Worm (Caenorhabditis elegans) whole organism, dauer: ENCODE measurements around the gene C04E7.5.
"Not testable (repeated sequence)": the region's sequence is repeated elsewhere in the genome, so short reads cannot be mapped to it uniquely, and the experiment has no call there.

Experiments used
- unc-62 ChIP-seq: sonication (generic microtip); optimal IDR thresholded peaks from 2 replicates; lab custom pipeline; 2017; ENCODE audit warnings: missing biosample characterization, missing genetic modification reagents, missing genetic modification characterization

C04E7.5 gene

DNA sequence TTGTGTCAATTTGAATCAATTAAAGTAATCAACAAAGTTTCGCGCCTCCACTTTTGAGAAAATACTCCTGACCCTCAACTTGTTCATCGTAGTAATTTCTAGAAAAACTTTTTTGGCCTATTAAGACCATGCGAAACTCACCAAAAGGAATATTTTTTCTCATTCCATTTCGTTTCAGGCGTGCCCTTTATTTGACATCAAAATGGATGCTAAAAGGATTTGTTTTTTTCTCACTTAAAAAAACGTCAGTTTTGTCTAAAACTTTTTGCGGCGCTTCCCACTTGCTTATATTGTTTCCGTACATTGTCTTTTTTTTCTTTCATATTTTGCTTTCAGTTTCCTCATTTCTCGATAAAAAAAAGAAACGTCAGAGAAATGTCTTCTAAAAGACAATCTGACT lies at the start of gene C04E7.5:
Gene C04E7.5, plus strand, starts transcription at position 301 of the 400 bp plus-strand sequence.
- no peak for TF ChIP-seq unc-62 (GFP tag; lab: Kevin White, UChicago)

DNA sequence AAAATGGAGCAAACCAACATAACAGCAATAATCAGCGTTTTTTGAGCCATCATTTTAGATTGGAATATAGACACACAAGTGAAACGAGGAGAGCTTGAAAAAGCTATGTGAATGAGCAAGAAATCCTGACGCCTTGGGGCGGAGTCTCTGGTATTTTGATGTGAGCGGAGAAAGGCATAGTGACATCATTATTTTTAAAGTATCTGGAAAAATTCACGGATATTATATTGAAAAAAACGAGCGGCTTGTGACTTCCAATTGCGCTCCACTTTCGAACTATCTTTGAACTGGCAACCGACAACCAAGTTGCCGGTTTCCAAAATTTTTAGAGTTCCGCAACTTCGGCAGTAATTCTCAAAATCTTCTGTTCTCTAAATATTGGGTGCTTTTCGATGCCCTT lies 49.4 kb upstream of the C04E7.5 start, which contains the start of gene nlp-64:
Gene nlp-64, minus strand, starts transcription at position 101 of the 400 bp plus-strand sequence.
- no peak for TF ChIP-seq unc-62 (GFP tag; lab: Kevin White, UChicago)

DNA sequence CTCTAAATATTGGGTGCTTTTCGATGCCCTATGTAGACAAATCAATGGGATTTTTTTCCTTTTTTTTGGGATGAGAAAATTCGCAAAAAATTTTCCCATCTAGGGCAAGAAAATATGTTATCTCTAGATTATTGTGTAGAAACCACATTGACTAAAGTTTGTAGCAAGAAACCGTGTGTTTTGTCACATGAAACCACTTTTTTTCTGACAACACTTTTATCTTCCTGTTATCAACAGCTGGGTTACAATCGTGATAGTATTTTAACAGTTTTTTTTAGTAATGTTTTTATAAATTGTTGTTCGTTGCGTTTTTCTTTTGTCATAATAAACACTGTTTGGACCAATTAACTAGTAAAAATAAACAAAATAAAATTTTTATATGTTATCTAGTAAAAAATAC lies 48.3 kb upstream of the C04E7.5 start:
- TF ChIP-seq unc-62 (GFP tag; lab: Kevin White, UChicago) = no peak

DNA sequence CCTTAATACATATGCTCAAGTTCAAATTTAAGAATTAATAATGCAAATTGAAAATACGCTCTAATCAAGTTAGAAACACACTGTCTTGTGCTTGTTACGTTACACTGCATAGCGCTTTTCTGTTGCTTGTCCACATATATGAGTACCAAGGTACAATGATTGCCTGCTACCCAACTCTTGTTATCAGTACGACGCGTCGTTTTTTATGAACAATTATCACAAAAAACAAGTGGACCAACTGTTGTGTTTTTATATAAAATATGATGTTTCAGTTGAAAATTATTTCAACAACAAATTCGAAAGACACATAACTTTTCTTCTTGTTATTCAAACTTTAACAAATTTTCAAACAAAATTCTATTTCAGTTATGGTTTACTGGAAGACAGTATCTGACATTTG lies 47.7 kb upstream of the C04E7.5 start, which contains the start of gene M02E1.4:
Gene M02E1.4, plus strand, starts transcription at position 367 of the 400 bp plus-strand sequence.
- no peak for TF ChIP-seq unc-62 (GFP tag; lab: Kevin White, UChicago)

DNA sequence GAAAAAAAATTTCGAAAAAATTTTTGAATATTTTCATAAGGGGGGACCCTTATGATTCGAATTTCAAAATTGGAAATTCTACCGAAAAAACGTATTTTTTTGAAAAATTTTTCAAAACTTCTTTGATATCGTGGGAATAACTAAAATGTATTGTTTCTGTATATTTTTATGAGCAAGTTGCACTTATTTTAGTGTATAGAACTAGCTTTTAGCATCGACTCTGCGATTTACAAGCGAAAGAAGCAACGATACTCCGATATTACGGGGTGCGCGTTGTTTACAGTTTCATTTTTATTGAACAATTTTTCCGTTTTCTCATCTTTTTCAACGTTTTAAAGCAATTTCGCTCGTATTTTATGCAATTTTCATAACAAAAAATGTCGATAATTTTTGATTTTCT lies 38.4 kb upstream of the C04E7.5 start, which contains the start of gene M02E1.3:
Gene M02E1.3, plus strand, starts transcription at position 301 of the 400 bp plus-strand sequence.
- TF ChIP-seq unc-62 (GFP tag; lab: Kevin White, UChicago) = not testable (repeated sequence)

DNA sequence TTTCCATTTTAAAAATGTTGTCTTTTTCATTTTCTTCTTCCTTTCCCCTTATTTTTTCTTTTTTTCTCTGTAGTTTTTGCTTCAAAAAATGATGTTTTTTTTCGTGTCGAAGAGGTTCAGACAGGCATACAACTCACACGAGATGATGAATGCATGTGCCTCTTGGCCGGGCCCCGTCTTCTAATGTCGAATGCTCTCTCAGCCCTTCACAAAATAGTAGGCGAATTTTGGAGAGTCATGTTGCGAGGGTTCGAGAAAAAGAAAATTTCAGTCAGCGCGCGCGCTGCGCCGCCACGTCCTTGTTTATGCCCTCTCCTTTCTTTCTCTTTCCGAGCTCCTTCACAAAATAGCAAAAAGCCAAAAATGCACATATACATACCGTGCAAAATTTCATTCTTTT lies 36.6 kb upstream of the C04E7.5 start:
- no peak for TF ChIP-seq unc-62 (GFP tag; lab: Kevin White, UChicago)

DNA sequence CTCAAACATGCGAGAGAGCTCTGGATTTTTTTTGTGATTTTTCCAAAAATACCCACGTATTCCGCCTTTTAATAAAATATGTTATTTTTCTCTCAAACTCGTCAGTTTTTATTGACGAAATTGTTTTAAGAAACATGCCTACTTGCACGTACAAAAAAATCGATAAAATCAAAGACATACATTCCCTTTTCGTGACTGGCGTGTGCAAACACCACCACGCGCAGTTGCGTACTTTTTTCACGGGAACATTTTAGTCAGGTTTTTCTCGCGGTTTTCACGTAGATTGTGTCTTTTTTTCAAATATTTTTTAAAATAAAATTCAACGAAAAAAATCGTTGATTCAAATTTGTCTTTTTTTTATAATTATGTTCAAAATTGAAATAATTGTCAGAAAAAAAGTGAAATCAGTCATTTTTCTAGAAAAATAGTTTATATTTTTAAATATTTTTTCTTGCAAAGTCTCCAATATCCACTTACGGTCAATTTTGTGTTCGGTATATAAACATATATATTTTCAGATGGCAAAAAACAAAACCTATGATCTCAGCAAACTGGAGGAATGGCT lies 34.9 kb upstream of the C04E7.5 start, which contains the start of gene M02E1.1:
Gene M02E1.1, plus strand, starts transcription at position 515 of the 565 bp plus-strand sequence.
- TF ChIP-seq unc-62 (GFP tag; lab: Kevin White, UChicago) = no peak

DNA sequence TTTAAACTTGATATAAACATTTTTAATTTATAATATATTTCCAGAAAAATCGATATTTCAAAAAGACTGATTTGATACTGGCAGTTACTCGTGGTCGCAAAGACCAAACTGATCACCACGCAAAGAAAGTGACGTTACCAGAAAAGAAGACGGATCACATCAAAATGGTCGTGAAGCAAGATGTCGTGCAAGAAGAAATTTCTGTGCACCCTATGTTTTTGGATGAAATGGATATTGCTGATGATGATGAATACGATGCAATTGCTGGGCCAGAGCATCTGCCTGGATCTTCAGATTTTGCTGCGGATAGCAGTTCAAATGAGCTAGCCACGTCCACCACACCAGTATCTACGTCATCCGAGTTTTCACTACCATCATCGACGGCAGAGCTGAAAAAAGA lies 31.8 kb upstream of the C04E7.5 start:
- TF ChIP-seq unc-62 (GFP tag; lab: Kevin White, UChicago) = no peak

DNA sequence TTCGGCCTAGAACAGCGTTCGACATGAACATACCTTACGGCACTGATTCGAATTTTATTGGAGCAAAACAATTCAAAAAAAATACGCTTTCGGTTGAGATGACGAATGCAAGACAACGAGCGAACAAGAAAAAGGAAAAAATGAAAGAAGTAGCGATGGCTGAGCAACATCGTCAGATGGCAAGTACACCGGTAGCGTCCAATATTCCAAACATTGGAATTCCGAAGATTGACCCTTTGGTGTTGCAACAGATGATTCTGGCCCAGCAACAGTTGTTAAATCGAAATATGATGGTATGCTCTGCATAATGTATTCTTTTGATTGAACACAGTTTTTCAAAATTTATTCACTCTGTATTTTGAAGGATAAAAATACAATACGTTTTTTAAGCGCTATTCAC lies 27.9 kb upstream of the C04E7.5 start:
- no peak for TF ChIP-seq unc-62 (GFP tag; lab: Kevin White, UChicago)

DNA sequence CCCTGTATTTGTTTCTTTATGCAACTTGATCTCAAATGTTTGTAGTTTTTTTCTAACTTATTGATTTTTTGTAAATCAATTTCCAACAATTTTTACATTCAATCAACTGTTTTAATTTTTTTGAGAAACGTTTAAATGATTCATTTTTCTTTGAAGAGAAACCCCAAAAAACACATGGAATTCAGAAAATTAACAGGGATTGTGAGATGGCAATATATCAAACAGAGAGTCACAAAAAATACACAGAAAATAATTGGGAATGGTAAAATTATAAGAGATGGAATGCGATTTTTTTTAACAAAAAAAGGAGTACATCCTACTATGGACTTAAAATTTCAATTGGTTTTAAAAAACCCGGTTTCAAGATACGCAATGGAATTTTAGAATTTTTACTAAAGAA lies 26.1 kb upstream of the C04E7.5 start:
- no peak for TF ChIP-seq unc-62 (GFP tag; lab: Kevin White, UChicago)

DNA sequence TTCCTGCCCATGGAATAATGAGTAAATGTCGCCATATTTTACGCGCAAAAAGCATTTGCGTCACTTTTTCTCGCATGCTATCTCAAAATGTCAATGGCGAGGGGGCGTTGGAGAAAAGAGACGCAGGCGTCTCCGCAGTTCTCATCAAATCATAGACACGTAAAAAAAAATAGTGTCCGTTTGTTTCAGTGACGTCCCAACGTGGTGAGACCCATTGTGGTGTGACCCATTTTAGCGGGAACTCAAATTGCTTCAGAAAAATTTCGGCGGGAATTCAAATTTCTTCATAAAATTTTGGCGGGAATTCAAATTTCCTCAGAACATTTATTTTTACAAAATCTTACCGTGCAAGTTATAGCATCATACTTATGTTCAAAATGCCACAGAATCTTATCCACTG lies 16.8 kb upstream of the C04E7.5 start:
- TF ChIP-seq unc-62 (GFP tag; lab: Kevin White, UChicago) = no peak

DNA sequence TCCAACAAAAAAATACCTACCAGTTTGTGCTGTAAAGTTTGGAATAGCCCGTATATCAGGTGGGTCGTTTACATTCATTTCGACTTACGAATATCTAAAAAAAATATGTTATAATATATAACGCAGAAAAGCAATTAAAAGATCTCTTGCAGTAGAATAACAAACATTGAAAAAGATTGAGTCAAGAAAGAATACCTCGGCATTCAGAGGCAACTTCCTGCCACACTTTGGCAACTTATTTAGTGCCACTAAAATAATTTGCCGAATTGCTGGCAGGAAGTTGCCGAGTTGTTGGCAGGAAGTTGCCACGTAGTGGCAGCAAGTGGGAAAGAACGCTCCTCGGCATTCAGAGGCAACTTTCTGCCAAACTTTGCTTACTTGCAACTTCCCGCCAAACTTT lies 13.5 kb upstream of the C04E7.5 start, which contains the start of gene C04E7.3:
Gene C04E7.3, minus strand, starts transcription at position 101 of the 400 bp plus-strand sequence.
- not testable (repeated sequence) for TF ChIP-seq unc-62 (GFP tag; lab: Kevin White, UChicago)

DNA sequence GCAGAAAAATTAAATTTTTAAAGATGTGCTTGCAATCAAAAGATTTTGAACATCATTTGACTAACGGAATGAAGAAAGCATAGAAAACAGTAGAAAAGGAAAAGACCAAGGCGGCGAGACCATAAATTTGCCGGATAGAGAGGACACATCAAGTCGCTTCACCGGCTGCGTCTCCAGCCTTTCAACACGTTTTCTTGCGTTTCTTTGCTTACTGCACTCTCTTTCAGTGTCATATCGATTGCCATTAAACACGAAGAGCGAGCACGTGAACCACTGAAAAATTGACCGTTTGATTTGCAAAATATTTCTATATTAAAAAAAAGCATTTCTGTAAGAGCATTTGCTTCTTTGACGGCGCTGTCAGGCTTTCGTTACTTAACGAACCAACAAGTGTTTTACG lies 12.4 kb upstream of the C04E7.5 start:
- TF ChIP-seq unc-62 (GFP tag; lab: Kevin White, UChicago) = no peak

DNA sequence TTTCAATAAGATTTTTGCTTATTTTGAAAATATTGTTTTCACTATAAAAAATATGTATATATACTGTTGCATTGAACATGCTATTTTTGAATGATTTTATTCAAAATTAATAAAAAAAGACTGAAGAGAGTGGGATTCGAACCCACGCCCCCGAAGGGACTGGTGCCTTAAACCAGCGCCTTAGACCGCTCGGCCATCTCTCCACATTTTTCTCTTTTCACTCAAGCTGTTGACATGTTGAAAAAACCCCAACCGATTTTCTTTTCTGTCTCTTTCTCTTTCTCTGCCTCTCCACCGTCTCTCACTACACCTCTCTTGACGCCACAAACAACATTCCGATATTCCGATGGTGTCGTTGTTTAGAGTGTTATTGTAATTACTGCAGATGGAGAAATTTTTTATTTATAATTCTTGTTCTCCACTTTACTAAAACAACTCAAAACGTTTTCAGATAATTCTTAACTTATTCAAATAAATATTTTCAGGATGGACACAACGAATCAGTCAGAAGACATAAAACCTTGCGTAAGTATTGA lies 7.4 kb upstream of the C04E7.5 start, which contains the start of gene sor-3:
Gene sor-3, plus strand, starts transcription at position 486 of the 536 bp plus-strand sequence.
- no peak for TF ChIP-seq unc-62 (GFP tag; lab: Kevin White, UChicago)

DNA sequence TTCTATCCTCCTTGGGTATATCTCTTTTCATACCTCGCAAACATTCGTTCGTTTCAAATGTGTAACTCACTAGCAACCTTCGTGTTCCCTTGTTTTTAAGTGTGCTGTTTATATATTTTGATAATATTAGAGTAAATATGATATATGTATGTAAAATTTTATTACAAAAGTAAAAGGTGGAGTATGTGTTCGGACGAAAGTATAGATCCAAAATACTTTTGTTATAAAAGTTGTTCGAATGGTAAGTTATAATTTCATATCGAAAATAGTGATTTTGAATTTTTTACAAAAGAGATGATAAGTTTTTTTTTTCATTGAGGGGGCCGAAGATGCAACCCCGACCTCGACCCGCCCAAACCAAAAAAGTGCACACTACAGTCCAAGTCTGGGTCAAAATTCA lies 2.8 kb upstream of the C04E7.5 start, which contains the start of gene C04E7.1:
Gene C04E7.1, plus strand, starts transcription at position 301 of the 400 bp plus-strand sequence.
- TF ChIP-seq unc-62 (GFP tag; lab: Kevin White, UChicago) = no peak

DNA sequence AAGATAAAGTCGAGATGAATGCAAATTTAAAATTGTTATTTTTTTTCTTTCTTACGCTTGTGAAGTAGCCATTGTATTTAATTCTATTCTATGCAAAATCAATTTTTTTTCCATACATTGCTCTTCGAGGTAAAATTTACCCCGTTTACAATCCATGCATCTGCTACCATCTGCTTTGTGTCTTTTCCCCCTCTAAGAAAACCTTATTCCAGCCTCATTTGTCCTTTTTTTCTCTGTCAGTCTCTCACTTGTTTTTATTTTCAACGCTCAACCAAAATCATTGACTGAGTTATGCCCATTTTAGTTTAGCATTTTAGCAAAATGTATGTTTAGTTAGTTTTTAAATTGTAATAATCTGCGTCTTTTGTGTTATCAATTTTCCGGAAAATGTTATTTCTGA lies 9.3 kb downstream of the C04E7.5 start:
- no peak for TF ChIP-seq unc-62 (GFP tag; lab: Kevin White, UChicago)
